Worm (Caenorhabditis elegans): ENCODE data around the gene R07B7.9.

R07B7.9 gene

ce11 chrV:12080274-12080673 lies at the start of gene R07B7.9:
Gene R07B7.9 (minus strand): TSS chrV:12080374.
- TF ChIP-seq ztf-4 (tag; optimal IDR thresholded peaks at IDR 0.05): no peak
- TF ChIP-seq ztf-1 (GFP tag; conservative IDR thresholded peaks at IDR 0.05): no peak
- TF ChIP-seq nhr-12 (tag; optimal IDR thresholded peaks at IDR 0.05): no peak
- TF ChIP-seq aly-2 (tag; optimal IDR thresholded peaks at IDR 0.05): no peak
- no peak for TF ChIP-seq gmeb-1 (tag; optimal IDR thresholded peaks at IDR 0.05)
- TF ChIP-seq sma-9 (GFP tag; optimal IDR thresholded peaks at IDR 0.05): no peak
- no peak for TF ChIP-seq sma-9 (tag; optimal IDR thresholded peaks at IDR 0.05)
- TF ChIP-seq fos-1 (tag; optimal IDR thresholded peaks at IDR 0.05): no peak
- no peak for TF ChIP-seq mdl-1 (tag; optimal IDR thresholded peaks at IDR 0.05)
- TF ChIP-seq elt-1 (tag; optimal IDR thresholded peaks at IDR 0.05): no peak
- no peak for TF ChIP-seq nhr-237 (tag; optimal IDR thresholded peaks at IDR 0.05)
- TF ChIP-seq egl-27 (tag; optimal IDR thresholded peaks at IDR 0.05): no peak
- TF ChIP-seq nhr-10 (tag; optimal IDR thresholded peaks at IDR 0.05): no peak
- TF ChIP-seq nhr-21 (tag; optimal IDR thresholded peaks at IDR 0.05): no peak
- no peak for TF ChIP-seq C34F6.9 (tag; optimal IDR thresholded peaks at IDR 0.05)
- TF ChIP-seq mab-5 (tag; optimal IDR thresholded peaks at IDR 0.05): no peak
- no peak for TF ChIP-seq nhr-11 (tag; optimal IDR thresholded peaks at IDR 0.05)

ce11 chrV:12121274-12121673 lies 41.1 kb upstream of the R07B7.9 start, which contains the start of gene C13C4.6:
Gene C13C4.6 (plus strand): TSS chrV:12121574.
- TF ChIP-seq nhr-129 (tag; optimal IDR thresholded peaks at IDR 0.05) (no peak), fos-1 (tag; optimal IDR thresholded peaks at IDR 0.05) (no peak), snpc-4 (tag; optimal IDR thresholded peaks at IDR 0.05) (no peak)

ce11 chrV:12120381-12120780 lies 40.2 kb upstream of the R07B7.9 start, which contains the start of gene C13C4.7:
Gene C13C4.7 (minus strand): TSS chrV:12120481.
- no peak for TF ChIP-seq lsy-2 (tag; optimal IDR thresholded peaks at IDR 0.05)

- TF ChIP-seq alr-1 (tag; optimal IDR thresholded peaks at IDR 0.05) (no peak), mab-5 (tag; optimal IDR thresholded peaks at IDR 0.05) (no peak), unc-55 (GFP tag; optimal IDR thresholded peaks at IDR 0.05) (no peak), ama-1 (optimal IDR thresholded peaks at IDR 0.05) (no peak), lsy-2 (tag; optimal IDR thresholded peaks at IDR 0.05) (no peak), F13H6.1 (tag; optimal IDR thresholded peaks at IDR 0.05) (no peak), elt-3 (tag; optimal IDR thresholded peaks at IDR 0.05) (no peak), Y55F3AM.14 (GFP tag; optimal IDR thresholded peaks at IDR 0.05) (no peak), gmeb-1 (tag; optimal IDR thresholded peaks at IDR 0.05) (no peak), nhr-10 (tag; optimal IDR thresholded peaks at IDR 0.05) (no peak), peb-1 (tag; optimal IDR thresholded peaks at IDR 0.05) (no peak), egl-27 (tag; optimal IDR thresholded peaks at IDR 0.05) (no peak), ceh-82 (tag; optimal IDR thresholded peaks at IDR 0.05) (no peak), C34F6.9 (tag; optimal IDR thresholded peaks at IDR 0.05) (no peak), nhr-11 (tag; optimal IDR thresholded peaks at IDR 0.05) (no peak), mdl-1 (tag; optimal IDR thresholded peaks at IDR 0.05) (no peak)
These were observed 37.4 kb upstream of the R07B7.9 start, which contains the start of gene C13C4.8 for ce11 chrV:12117567-12118053. Gene C13C4.8 (plus strand): TSS chrV:12118003.

ce11 chrV:12115150-12115549 lies 35.0 kb upstream of the R07B7.9 start:
- TF ChIP-seq fos-1 (tag; optimal IDR thresholded peaks at IDR 0.05) (no peak), sma-9 (GFP tag; optimal IDR thresholded peaks at IDR 0.05) (peak; percentile 20), sma-9 (tag; optimal IDR thresholded peaks at IDR 0.05) (no peak)

ce11 chrV:12114693-12115092 lies 34.5 kb upstream of the R07B7.9 start, which contains the start of gene spin-1:
Gene spin-1 (plus strand): TSS chrV:12114993.
- TF ChIP-seq nhr-6 (tag; optimal IDR thresholded peaks at IDR 0.05) (no peak), lin-13 (GFP tag; optimal IDR thresholded peaks at IDR 0.05) (no peak), nhr-129 (tag; optimal IDR thresholded peaks at IDR 0.05) (no peak), mbf-1 (tag; optimal IDR thresholded peaks at IDR 0.05) (no peak), gmeb-1 (tag; optimal IDR thresholded peaks at IDR 0.05) (no peak), nhr-12 (tag; optimal IDR thresholded peaks at IDR 0.05) (no peak), dmd-4 (tag; optimal IDR thresholded peaks at IDR 0.05) (no peak), ztf-1 (GFP tag; conservative IDR thresholded peaks at IDR 0.05) (no peak), nhr-77 (tag; optimal IDR thresholded peaks at IDR 0.05) (no peak), unc-39 (tag; optimal IDR thresholded peaks at IDR 0.05) (no peak), mdl-1 (tag; optimal IDR thresholded peaks at IDR 0.05) (no peak), blmp-1 (tag; optimal IDR thresholded peaks at IDR 0.05; ENCODE audit: insufficient read depth) (no peak), crh-2 (tag; optimal IDR thresholded peaks at IDR 0.05) (no peak), unc-62 (GFP tag; optimal IDR thresholded peaks at IDR 0.05) (no peak), nhr-11 (tag; optimal IDR thresholded peaks at IDR 0.05) (no peak), mab-5 (tag; optimal IDR thresholded peaks at IDR 0.05) (no peak), nhr-23 (tag; optimal IDR thresholded peaks at IDR 0.05) (no peak), nhr-25 (tag; optimal IDR thresholded peaks at IDR 0.05) (no peak)

Measured in whole organism, L2 larva.